Fruit fly (Drosophila melanogaster): ENCODE data around the gene Reg-2.

Gene Reg-2

dm6 chr3L:561772-562454, 44.5 kb downstream of the Reg-2 start:
- TF ChIP-seq cic (GFP tag; optimal IDR thresholded peaks at IDR 0.05): no peak
- TF ChIP-seq CG12768 (GFP tag; optimal IDR thresholded peaks at IDR 0.05): no peak
- no peak for TF ChIP-seq pad (GFP tag; optimal IDR thresholded peaks at IDR 0.05)
- TF ChIP-seq toe (GFP tag; optimal IDR thresholded peaks at IDR 0.05): no peak
- no peak for TF ChIP-seq CG7045 (GFP tag; optimal IDR thresholded peaks at IDR 0.05)
- no peak for TF ChIP-seq Mnt (GFP tag; optimal IDR thresholded peaks at IDR 0.05)
- TF ChIP-seq CG33017 (tag; optimal IDR thresholded peaks at IDR 0.05): no peak
- no peak for TF ChIP-seq kay (GFP tag; ENCODE audit: borderline replicate concordance)
- no peak for TF ChIP-seq CG7101 (tag; optimal IDR thresholded peaks at IDR 0.05)
- TF ChIP-seq CG11617 (GFP tag; optimal IDR thresholded peaks at IDR 0.05): no peak
- TF ChIP-seq bab1 (GFP tag; optimal IDR thresholded peaks at IDR 0.05): no peak

DNA sequence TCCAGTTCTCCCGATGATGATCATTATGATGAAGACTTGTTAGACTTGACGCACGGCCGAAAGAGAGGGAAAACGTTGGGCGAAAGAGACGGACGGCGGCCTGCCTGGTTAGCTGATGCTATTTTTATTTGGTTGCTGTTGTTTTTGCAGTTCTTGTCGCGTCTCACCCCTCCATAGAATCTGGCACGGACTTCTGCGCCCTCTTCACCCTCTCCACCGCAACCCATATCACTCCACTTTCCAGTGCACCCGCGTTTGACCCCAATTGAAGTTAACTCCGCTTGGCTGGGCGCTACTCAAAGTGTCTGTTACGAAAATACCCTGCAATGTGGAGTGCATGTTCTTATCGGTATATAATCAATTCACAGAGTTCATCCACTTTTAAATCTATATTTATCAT, 45.3 kb downstream of the Reg-2 start:
- TF ChIP-seq CG7101 (tag; optimal IDR thresholded peaks at IDR 0.05): no peak
- TF ChIP-seq CG5204 (GFP tag; optimal IDR thresholded peaks at IDR 0.05): no peak
- TF ChIP-seq tj (GFP tag; optimal IDR thresholded peaks at IDR 0.05): no peak
- no peak for TF ChIP-seq CG7045 (GFP tag; optimal IDR thresholded peaks at IDR 0.05)
- TF ChIP-seq kay (GFP tag; ENCODE audit: borderline replicate concordance): no peak
- no peak for TF ChIP-seq Mnt (GFP tag; optimal IDR thresholded peaks at IDR 0.05)
- TF ChIP-seq CG12768 (GFP tag; optimal IDR thresholded peaks at IDR 0.05): no peak
- TF ChIP-seq pad (GFP tag; optimal IDR thresholded peaks at IDR 0.05): no peak
- no peak for TF ChIP-seq bab1 (GFP tag; optimal IDR thresholded peaks at IDR 0.05)
- TF ChIP-seq cnc (optimal IDR thresholded peaks at IDR 0.05): no peak
- TF ChIP-seq ovo (GFP tag; optimal IDR thresholded peaks at IDR 0.05): no peak
- TF ChIP-seq CG11617 (GFP tag; optimal IDR thresholded peaks at IDR 0.05): no peak

DNA sequence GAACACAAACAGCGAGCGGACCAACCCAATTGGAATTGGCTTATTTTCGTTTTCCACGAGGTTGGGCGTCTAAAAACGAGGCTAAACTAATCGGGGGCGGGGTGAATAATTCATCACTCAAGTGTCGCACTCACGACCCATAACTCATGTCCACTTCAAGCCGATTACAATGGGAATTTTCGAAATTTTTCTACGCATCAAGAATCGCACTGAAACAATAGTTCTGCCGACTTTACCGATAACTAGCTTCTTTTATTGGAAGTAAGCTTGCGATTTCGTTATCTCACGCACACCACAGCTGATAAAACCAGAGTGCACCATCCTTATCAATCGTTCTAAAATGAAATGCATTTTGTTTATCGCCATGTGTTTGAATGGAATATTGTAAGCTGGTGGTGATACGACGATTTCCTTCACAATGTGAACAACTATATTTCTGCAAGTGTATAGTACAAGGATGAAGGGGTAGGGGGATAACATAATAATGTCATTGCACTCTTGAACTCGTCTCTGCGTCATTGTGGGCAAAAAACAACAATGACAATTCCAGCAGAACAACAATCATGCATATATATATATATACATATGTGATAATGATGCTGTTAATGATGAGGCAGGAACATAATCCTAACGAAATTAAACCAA, 46.9 kb downstream of the Reg-2 start:
- TF ChIP-seq ovo (GFP tag; optimal IDR thresholded peaks at IDR 0.05) (no peak), cic (GFP tag; optimal IDR thresholded peaks at IDR 0.05) (peak; percentile 73), Mnt (GFP tag; optimal IDR thresholded peaks at IDR 0.05) (peak; percentile 45), CG12768 (GFP tag; optimal IDR thresholded peaks at IDR 0.05) (peak; percentile 3), cnc (optimal IDR thresholded peaks at IDR 0.05) (no peak), CG33017 (tag; optimal IDR thresholded peaks at IDR 0.05) (no peak), CG1620 (GFP tag; optimal IDR thresholded peaks at IDR 0.05) (no peak), CG14711 (tag; optimal IDR thresholded peaks at IDR 0.05) (no peak)

dm6 chr3L:557294-557693, 49.1 kb downstream of the Reg-2 start:
- TF ChIP-seq Crg-1 (GFP tag; optimal IDR thresholded peaks at IDR 0.05) (no peak), CG33017 (tag; optimal IDR thresholded peaks at IDR 0.05) (no peak), bab1 (GFP tag; optimal IDR thresholded peaks at IDR 0.05) (no peak), tj (GFP tag; optimal IDR thresholded peaks at IDR 0.05) (peak; percentile 30), kay (GFP tag; ENCODE audit: borderline replicate concordance) (no peak), toe (GFP tag; optimal IDR thresholded peaks at IDR 0.05) (no peak), cnc (optimal IDR thresholded peaks at IDR 0.05) (no peak), CG14711 (tag; optimal IDR thresholded peaks at IDR 0.05) (peak; percentile 7), CG7101 (tag; optimal IDR thresholded peaks at IDR 0.05) (no peak), CG11617 (GFP tag; optimal IDR thresholded peaks at IDR 0.05) (no peak), ovo (GFP tag; optimal IDR thresholded peaks at IDR 0.05) (no peak), CG1620 (GFP tag; optimal IDR thresholded peaks at IDR 0.05) (no peak), pad (GFP tag; optimal IDR thresholded peaks at IDR 0.05) (no peak), CG12768 (GFP tag; optimal IDR thresholded peaks at IDR 0.05) (no peak), CG5204 (GFP tag; optimal IDR thresholded peaks at IDR 0.05) (peak; percentile 21), Clk (GFP tag; optimal IDR thresholded peaks at IDR 0.05) (no peak), Mnt (GFP tag; optimal IDR thresholded peaks at IDR 0.05) (no peak), Hr96 (GFP tag; optimal IDR thresholded peaks at IDR 0.05) (peak; percentile 31), CG7045 (GFP tag; optimal IDR thresholded peaks at IDR 0.05) (no peak), cic (GFP tag; optimal IDR thresholded peaks at IDR 0.05) (no peak)

DNA sequence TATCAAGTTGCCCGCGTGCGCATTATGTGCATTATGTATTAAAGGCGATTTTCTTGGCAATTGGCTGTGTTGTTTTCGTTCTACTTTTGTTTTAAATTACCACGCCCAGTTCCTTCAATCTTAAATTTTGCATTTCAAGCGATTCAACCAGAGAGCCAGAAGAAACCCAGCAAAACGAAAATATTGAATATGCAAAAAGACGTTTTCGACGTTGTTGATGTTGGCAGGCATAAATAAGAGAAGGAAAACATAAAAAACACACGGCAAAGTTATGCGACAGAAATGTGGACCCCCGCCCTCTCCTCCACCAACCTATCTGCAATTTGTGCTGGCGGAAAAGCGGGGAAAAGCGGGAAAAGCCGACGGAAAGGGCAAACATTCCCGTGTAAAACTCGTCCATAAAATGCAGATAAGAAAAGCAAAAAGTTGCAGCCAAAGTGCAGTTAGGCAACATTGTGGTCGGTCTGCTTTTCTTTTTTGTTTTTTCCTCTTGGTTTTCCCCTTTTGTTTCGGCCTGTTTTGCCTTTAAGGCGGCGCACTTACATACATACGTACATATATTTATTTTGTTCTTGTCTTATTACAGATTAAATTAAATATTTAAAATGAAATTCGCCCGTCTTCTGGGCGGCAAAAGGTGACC, 50.4 kb downstream of the Reg-2 start:
- no peak for TF ChIP-seq Crg-1 (GFP tag; optimal IDR thresholded peaks at IDR 0.05)
- TF ChIP-seq CG11617 (GFP tag; optimal IDR thresholded peaks at IDR 0.05): no peak
- TF ChIP-seq tj (GFP tag; optimal IDR thresholded peaks at IDR 0.05): peak; percentile 94
- no peak for TF ChIP-seq toe (GFP tag; optimal IDR thresholded peaks at IDR 0.05)
- TF ChIP-seq Hr96 (GFP tag; optimal IDR thresholded peaks at IDR 0.05): no peak
- no peak for TF ChIP-seq CG33017 (tag; optimal IDR thresholded peaks at IDR 0.05)
- TF ChIP-seq CG7101 (tag; optimal IDR thresholded peaks at IDR 0.05): no peak
- no peak for TF ChIP-seq Clk (GFP tag; optimal IDR thresholded peaks at IDR 0.05)

DNA sequence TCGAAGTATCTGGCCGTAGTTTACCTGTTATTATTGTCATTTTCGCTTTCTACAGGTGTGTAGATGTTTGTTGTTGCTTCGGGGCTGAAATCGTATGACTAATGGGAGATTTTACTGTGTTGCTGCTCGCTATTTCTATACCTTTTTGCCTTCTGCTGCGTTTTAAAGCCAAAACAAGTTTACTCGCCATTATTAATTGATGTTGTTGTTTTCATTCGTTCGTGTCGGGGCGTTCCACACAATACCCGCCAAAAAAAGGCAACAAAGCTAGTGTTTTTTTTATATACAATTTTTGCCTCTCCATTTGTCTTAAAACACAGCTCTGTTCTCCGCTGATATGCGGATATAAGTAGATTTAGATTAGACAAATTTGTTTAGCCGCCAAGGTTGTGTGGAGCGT, 51.0 kb downstream of the Reg-2 start:
- TF ChIP-seq tj (GFP tag; optimal IDR thresholded peaks at IDR 0.05) (no peak), bab1 (GFP tag; optimal IDR thresholded peaks at IDR 0.05) (peak; percentile 18), pad (GFP tag; optimal IDR thresholded peaks at IDR 0.05) (no peak)
